Worm (Caenorhabditis elegans) whole organism, L2 larva: Measurements from ENCODE around the gene clec-142.

Source experiments
- C34F6.9 ChIP-seq: fragments of 150-350 bp; optimal IDR thresholded peaks from 2 replicates; lab custom pipeline; 2014; ENCODE audit warnings: missing biosample characterization, missing genetic modification characterization
- blmp-1 ChIP-seq: sonication (generic microtip); optimal IDR thresholded peaks from 2 replicates; lab custom pipeline; 2017; ENCODE audit warnings: missing genetic modification characterization, mild to moderate bottlenecking, missing compliant biosample characterization, antibody characterized with exemption, moderate library complexity; ENCODE audit not compliant: insufficient read depth
- dmd-4 ChIP-seq: sonication (generic microtip); optimal IDR thresholded peaks from 2 replicates; lab custom pipeline; 2017; ENCODE audit warnings: missing biosample characterization, missing genetic modification characterization
- egl-27 ChIP-seq: sonication (generic microtip); optimal IDR thresholded peaks from 3 replicates; lab custom pipeline; 2017; ENCODE audit warnings: missing biosample characterization, missing genetic modification reagents, missing genetic modification characterization
- elt-3 ChIP-seq: sonication (generic microtip); optimal IDR thresholded peaks from 2 replicates; lab custom pipeline; 2017; ENCODE audit warnings: missing biosample characterization, missing genetic modification characterization
- nhr-129 ChIP-seq: fragments of 150-350 bp; optimal IDR thresholded peaks from 2 replicates; lab custom pipeline; 2014; ENCODE audit warnings: missing biosample characterization, missing genetic modification characterization
- nhr-237 ChIP-seq: fragments of 150-350 bp; optimal IDR thresholded peaks from 2 replicates; lab custom pipeline; 2014; ENCODE audit warnings: missing biosample characterization, missing genetic modification characterization
- sem-4 ChIP-seq: fragments of 150-350 bp; optimal IDR thresholded peaks from 2 replicates; lab custom pipeline; 2014; ENCODE audit warnings: missing biosample characterization, missing genetic modification reagents, missing genetic modification characterization
- unc-55 ChIP-seq: fragments of 150-350 bp; sonication (generic microtip); optimal IDR thresholded peaks from 3 replicates; lab custom pipeline; 2014; ENCODE audit warnings: missing biosample characterization, missing genetic modification reagents, missing genetic modification characterization
- unc-62 ChIP-seq: fragments of 150-350 bp; optimal IDR thresholded peaks from 2 replicates; lab custom pipeline; 2014; ENCODE audit warnings: missing biosample characterization, missing genetic modification reagents, missing genetic modification characterization

- TF ChIP-seq sem-4 (no peak), unc-62 (GFP tag; lab: Kevin White, UChicago) (no peak), blmp-1 (no peak), elt-3 (tag; lab: Kevin White, UChicago) (no peak), nhr-129 (tag; lab: Kevin White, UChicago) (peak; percentile 2), egl-27 (no peak), unc-55 (no peak), dmd-4 (tag; lab: Kevin White, UChicago) (no peak), C34F6.9 (tag; lab: Kevin White, UChicago) (no peak), nhr-237 (tag; lab: Kevin White, UChicago) (no peak)
These were observed 29.7 kb upstream of the clec-142 start, which contains the start of the genes F35C11.2 and F35C11.4 for ce11 chrII:8248745-8249144.
